Worm (Caenorhabditis elegans) whole organism, L3 larva: ENCODE data around the gene Y34F4.3.

Source experiments
- ama-1 ChIP-seq: fragments of 150-350 bp; optimal IDR thresholded peaks from 2 replicates; lab custom pipeline; 2018
- egl-27 ChIP-seq: sonication (generic microtip); optimal IDR thresholded peaks from 4 replicates; lab custom pipeline; 2017; ENCODE audit warnings: missing biosample characterization, missing genetic modification reagents, missing genetic modification characterization
- elt-2 ChIP-seq: sonication (generic microtip); optimal IDR thresholded peaks from 2 replicates; lab custom pipeline; 2016; ENCODE audit warnings: missing genetic modification reagents, mild to moderate bottlenecking, missing genetic modification characterization, missing compliant biosample characterization
- fkh-10 ChIP-seq: sonication (generic microtip); optimal IDR thresholded peaks from 2 replicates; lab custom pipeline; 2017; ENCODE audit warnings: missing biosample characterization, missing genetic modification reagents, missing genetic modification characterization
- mml-1 ChIP-seq: fragments of 150-350 bp; sonication (generic microtip); optimal IDR thresholded peaks from 3 replicates; lab custom pipeline; 2014; ENCODE audit warnings: missing biosample characterization, missing genetic modification characterization
- nhr-25 ChIP-seq: sonication (generic microtip); optimal IDR thresholded peaks from 2 replicates; lab custom pipeline; 2017; ENCODE audit warnings: missing biosample characterization, missing genetic modification characterization
- nhr-76 ChIP-seq: fragments of 150-350 bp; sonication (generic microtip); optimal IDR thresholded peaks from 5 replicates; lab custom pipeline; 2014; ENCODE audit warnings: missing biosample characterization, missing genetic modification characterization
- nhr-77 ChIP-seq: fragments of 150-350 bp; optimal IDR thresholded peaks from 2 replicates; lab custom pipeline; 2014; ENCODE audit warnings: missing biosample characterization, missing genetic modification characterization
- pqm-1 ChIP-seq: fragments of 150-350 bp; optimal IDR thresholded peaks from 2 replicates; lab custom pipeline; 2017; ENCODE audit warnings: missing biosample characterization, missing genetic modification characterization, inconsistent platforms
- skn-1 ChIP-seq: fragments of 150-350 bp; optimal IDR thresholded peaks from 2 replicates; lab custom pipeline; 2014; ENCODE audit warnings: missing biosample characterization, missing genetic modification characterization
- unc-39 ChIP-seq: sonication (generic microtip); optimal IDR thresholded peaks from 4 replicates; lab custom pipeline; 2017; ENCODE audit warnings: missing biosample characterization, missing genetic modification characterization
- zag-1 ChIP-seq: fragments of 150-350 bp; optimal IDR thresholded peaks from 2 replicates; lab custom pipeline; 2014; ENCODE audit warnings: missing biosample characterization, missing genetic modification characterization
- ztf-11 ChIP-seq: fragments of 150-350 bp; optimal IDR thresholded peaks from 2 replicates; lab custom pipeline; 2014; ENCODE audit warnings: missing biosample characterization, missing genetic modification characterization

- TF ChIP-seq unc-39 (tag; lab: Kevin White, UChicago) (no peak), nhr-25 (tag; lab: Kevin White, UChicago) (no peak), fkh-10 (GFP tag; lab: Kevin White, UChicago) (no peak), ztf-11 (tag; lab: Kevin White, UChicago) (no peak), ama-1 (no peak), pqm-1 (tag; lab: Kevin White, UChicago) (no peak), zag-1 (tag; lab: Kevin White, UChicago) (no peak), elt-2 (no peak), egl-27 (tag; lab: Kevin White, UChicago) (no peak), mml-1 (tag; lab: Kevin White, UChicago) (no peak), skn-1 (tag; lab: Kevin White, UChicago) (no peak), nhr-76 (tag; lab: Kevin White, UChicago) (no peak), nhr-77 (tag; lab: Kevin White, UChicago) (no peak)
Measured at ce11 chrIII:1001297-1001696, 14.7 kb downstream of the Y34F4.3 start, which contains the start of gene R06B10.7.
